Worm (Caenorhabditis elegans) whole organism, L1 larva: ENCODE measurements around the gene srg-41.

ENCODE experiments used
- C04F5.9 ChIP-seq: sonication (generic microtip); optimal IDR thresholded peaks from 2 replicates; lab custom pipeline; 2016; ENCODE audit warnings: missing genetic modification characterization, missing compliant biosample characterization
- aly-2 ChIP-seq: fragments of 150-350 bp; optimal IDR thresholded peaks from 2 replicates; lab custom pipeline; 2014; ENCODE audit warnings: missing biosample characterization, missing genetic modification characterization
- ces-1 ChIP-seq: fragments of 150-350 bp; optimal IDR thresholded peaks from 2 replicates; lab custom pipeline; 2014; ENCODE audit warnings: missing biosample characterization, missing genetic modification reagents, missing genetic modification characterization
- fkh-10 ChIP-seq: sonication (generic microtip); optimal IDR thresholded peaks from 2 replicates; lab custom pipeline; 2017; ENCODE audit warnings: missing biosample characterization, missing genetic modification reagents, missing genetic modification characterization
- nhr-237 ChIP-seq: fragments of 150-350 bp; optimal IDR thresholded peaks from 2 replicates; lab custom pipeline; 2014; ENCODE audit warnings: missing biosample characterization, missing genetic modification characterization
- tbx-2 ChIP-seq: sonication (generic microtip); optimal IDR thresholded peaks from 2 replicates; lab custom pipeline; 2016; ENCODE audit warnings: missing genetic modification characterization, missing compliant biosample characterization
- unc-62 ChIP-seq: fragments of 150-350 bp; optimal IDR thresholded peaks from 2 replicates; lab custom pipeline; 2014; ENCODE audit warnings: missing biosample characterization, missing genetic modification reagents, missing genetic modification characterization
- unc-86 ChIP-seq: sonication (generic microtip); optimal IDR thresholded peaks from 2 replicates; lab custom pipeline; 2016; ENCODE audit warnings: missing genetic modification characterization, missing compliant biosample characterization

DNA sequence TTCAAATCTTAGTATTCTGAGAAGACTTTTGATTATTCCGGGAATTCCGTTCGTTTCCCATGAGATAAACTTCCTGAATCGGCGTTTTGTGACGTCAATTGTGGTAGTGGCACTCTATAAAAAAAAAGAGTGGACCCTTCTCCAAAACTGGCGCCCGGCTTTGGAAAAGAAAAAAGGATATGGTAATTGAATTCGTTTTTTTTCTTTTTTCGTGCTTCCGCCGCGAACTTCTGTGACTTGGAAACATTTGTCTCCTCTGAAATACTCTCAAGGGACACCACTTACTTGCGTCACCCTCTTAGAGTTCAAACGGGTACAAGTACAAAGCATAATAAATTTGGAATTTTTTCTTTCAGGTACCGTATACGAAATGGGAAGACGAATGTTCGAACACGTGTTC lies 11.0 kb upstream of the srg-41 start:
- TF ChIP-seq fkh-10 (peak; percentile 54), aly-2 (tag; lab: Kevin White, UChicago) (no peak), tbx-2 (no peak), nhr-237 (tag; lab: Kevin White, UChicago) (no peak), ces-1 (no peak), unc-86 (tag; lab: Kevin White, UChicago) (no peak), C04F5.9 (tag; lab: Kevin White, UChicago) (no peak), unc-62 (GFP tag; lab: Kevin White, UChicago) (no peak)
